Worm (Caenorhabditis elegans): ENCODE data around the gene cwp-2.

Gene cwp-2

DNA sequence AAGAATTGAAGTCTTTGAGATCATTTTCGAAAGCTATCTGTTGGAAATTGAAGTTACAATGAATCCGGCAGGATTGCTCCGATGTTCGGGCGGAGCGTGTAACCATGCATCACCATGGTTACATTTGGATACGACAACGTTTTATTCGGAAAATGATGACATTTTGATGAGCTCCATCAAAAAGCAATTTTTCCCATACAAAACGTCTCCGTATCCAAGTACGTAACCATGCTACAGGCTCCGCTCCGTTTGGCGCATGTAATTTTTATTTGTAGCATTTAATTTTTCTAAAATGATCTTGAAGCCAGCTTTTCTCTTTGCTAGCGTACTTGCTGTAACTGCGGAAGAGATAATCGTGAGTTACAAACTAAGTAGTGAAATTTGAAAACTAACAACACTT is at the start of gene cwp-2, which contains the start of gene cwp-3:
Gene cwp-2 (minus strand): TSS at position 101 of the 400 bp plus-strand sequence.
Gene cwp-3 (plus strand): TSS at position 293 of the 400 bp plus-strand sequence.
- TF ChIP-seq skn-1 (tag; optimal IDR thresholded peaks at IDR 0.05) (no peak), fkh-2 (tag; optimal IDR thresholded peaks at IDR 0.05) (no peak), fos-1 (tag; optimal IDR thresholded peaks at IDR 0.05) (no peak), lsy-12 (tag; optimal IDR thresholded peaks at IDR 0.05) (no peak), eor-1 (tag; optimal IDR thresholded peaks at IDR 0.05) (no peak), zag-1 (tag; optimal IDR thresholded peaks at IDR 0.05) (no peak), hmg-11 (tag; optimal IDR thresholded peaks at IDR 0.05) (no peak), nhr-23 (tag; optimal IDR thresholded peaks at IDR 0.05) (no peak), tbx-2 (tag; optimal IDR thresholded peaks at IDR 0.05) (no peak), ztf-11 (tag; optimal IDR thresholded peaks at IDR 0.05) (no peak), unc-62 (GFP tag; optimal IDR thresholded peaks at IDR 0.05) (no peak), daf-12 (tag; optimal IDR thresholded peaks at IDR 0.05) (no peak)

ce11 chrV:4891305-4891704 is 48.9 kb upstream of the cwp-2 start:
- TF ChIP-seq fos-1 (tag; optimal IDR thresholded peaks at IDR 0.05) (no peak), unc-39 (tag; optimal IDR thresholded peaks at IDR 0.05) (no peak), lin-15B (tag; optimal IDR thresholded peaks at IDR 0.05) (no peak), zag-1 (tag; optimal IDR thresholded peaks at IDR 0.05) (no peak), nhr-28 (tag; optimal IDR thresholded peaks at IDR 0.05) (no peak), lsy-12 (tag; optimal IDR thresholded peaks at IDR 0.05) (no peak), mml-1 (tag; optimal IDR thresholded peaks at IDR 0.05) (no peak), mdl-1 (tag; optimal IDR thresholded peaks at IDR 0.05) (no peak), elt-3 (tag; optimal IDR thresholded peaks at IDR 0.05) (no peak), nhr-77 (tag; optimal IDR thresholded peaks at IDR 0.05) (no peak), nfya-1 (tag; optimal IDR thresholded peaks at IDR 0.05; ENCODE audit: insufficient read depth) (no peak), ama-1 (optimal IDR thresholded peaks at IDR 0.05) (no peak), egl-5 (tag; optimal IDR thresholded peaks at IDR 0.05) (no peak), nhr-67 (tag; optimal IDR thresholded peaks at IDR 0.05) (no peak)

ce11 chrV:4890781-4891180 is 48.3 kb upstream of the cwp-2 start:
- TF ChIP-seq nhr-67 (tag; optimal IDR thresholded peaks at IDR 0.05) (no peak), ama-1 (optimal IDR thresholded peaks at IDR 0.05) (no peak), nhr-237 (tag; optimal IDR thresholded peaks at IDR 0.05) (no peak), ceh-16 (tag; optimal IDR thresholded peaks at IDR 0.05) (no peak), ztf-11 (tag; optimal IDR thresholded peaks at IDR 0.05) (no peak), pqm-1 (tag; optimal IDR thresholded peaks at IDR 0.05) (no peak), ceh-82 (tag; optimal IDR thresholded peaks at IDR 0.05) (no peak), fos-1 (tag; optimal IDR thresholded peaks at IDR 0.05) (no peak), nfya-1 (tag; optimal IDR thresholded peaks at IDR 0.05; ENCODE audit: insufficient read depth) (no peak), nhr-23 (tag; optimal IDR thresholded peaks at IDR 0.05) (no peak), hmg-11 (tag; optimal IDR thresholded peaks at IDR 0.05) (no peak), fkh-10 (GFP tag; optimal IDR thresholded peaks at IDR 0.05) (no peak), ceh-9 (tag; optimal IDR thresholded peaks at IDR 0.05) (no peak), egl-27 (tag; optimal IDR thresholded peaks at IDR 0.05) (no peak), elt-1 (tag; optimal IDR thresholded peaks at IDR 0.05) (no peak), nhr-28 (tag; optimal IDR thresholded peaks at IDR 0.05) (no peak), nhr-77 (tag; optimal IDR thresholded peaks at IDR 0.05) (no peak), R02D3.7 (tag; optimal IDR thresholded peaks at IDR 0.05) (no peak)

- TF ChIP-seq nhr-25 (tag; optimal IDR thresholded peaks at IDR 0.05) (no peak), daf-12 (tag; optimal IDR thresholded peaks at IDR 0.05) (no peak), jun-1 (tag; optimal IDR thresholded peaks at IDR 0.05) (no peak), lin-15B (tag; optimal IDR thresholded peaks at IDR 0.05) (no peak), ztf-4 (tag; optimal IDR thresholded peaks at IDR 0.05) (no peak), R02D3.7 (tag; optimal IDR thresholded peaks at IDR 0.05) (no peak), mdl-1 (tag; optimal IDR thresholded peaks at IDR 0.05) (no peak), unc-62 (GFP tag; optimal IDR thresholded peaks at IDR 0.05) (no peak), egl-27 (tag; optimal IDR thresholded peaks at IDR 0.05) (no peak), tbx-2 (tag; optimal IDR thresholded peaks at IDR 0.05) (no peak), nhr-76 (tag; optimal IDR thresholded peaks at IDR 0.05) (no peak), aly-2 (tag; optimal IDR thresholded peaks at IDR 0.05) (no peak), nhr-237 (tag; optimal IDR thresholded peaks at IDR 0.05) (no peak)
Observed at ce11 chrV:4889976-4890479, 47.6 kb upstream of the cwp-2 start, which contains the start of gene T19H12.2. Gene T19H12.2, plus strand, starts transcription at chrV:4890429.
